Worm (Caenorhabditis elegans) whole organism, L4/young adult: ENCODE measurements around the gene cat-1.

ENCODE experiments used
- W03F9.2 ChIP-seq: fragments of 150-350 bp; optimal IDR thresholded peaks from 2 replicates; lab custom pipeline; 2014; ENCODE audit warnings: missing biosample characterization, missing genetic modification characterization
- dao-5 ChIP-seq: sonication (generic microtip); optimal IDR thresholded peaks from 2 replicates; lab custom pipeline; 2016; ENCODE audit warnings: missing genotype, missing genetic modification characterization, moderate library complexity, missing compliant biosample characterization
- him-1 ChIP-seq: sonication (generic microtip); optimal IDR thresholded peaks from 2 replicates; lab custom pipeline; 2016; ENCODE audit warnings: missing genotype, missing genetic modification reagents, missing genetic modification characterization, missing compliant biosample characterization

ce11 chrX:5746665-5747064, 36.1 kb upstream of the cat-1 start:
- no peak for TF ChIP-seq dao-5 (tag; lab: Kevin White, UChicago)
- no peak for TF ChIP-seq him-1 (tag; lab: Kevin White, UChicago)
- no peak for TF ChIP-seq W03F9.2 (tag; lab: Kevin White, UChicago)
